Fruit fly (Drosophila melanogaster): ENCODE data around the gene CG31688.

CG31688 gene

dm6 chr2L:20417597-20418286 lies 8.3 kb upstream of the CG31688 start (continued):
- TF ChIP-seq tna (GFP tag; IDR thresholded peaks at IDR 0.05; ENCODE audit: partially characterized antibody) (no peak), CG1832 (GFP tag; optimal IDR thresholded peaks at IDR 0.05) (peak; percentile 14), CG6689 (GFP tag; IDR thresholded peaks at IDR 0.05) (peak; percentile 25; the same call in 1 of the 2 replicates), CG3838 (GFP tag; optimal IDR thresholded peaks at IDR 0.05) (no peak), mam (GFP tag; optimal IDR thresholded peaks at IDR 0.05) (peak; percentile 13), slbo (GFP tag; IDR thresholded peaks at IDR 0.05) (peak; percentile 52; the same call in 1 of the 2 replicates), org-1 (GFP tag; optimal IDR thresholded peaks at IDR 0.05) (no peak), Doc2 (GFP tag; IDR thresholded peaks at IDR 0.05) (no peak), Sox100B (GFP tag; optimal IDR thresholded peaks at IDR 0.05) (peak; percentile 22), twi (tag; optimal IDR thresholded peaks at IDR 0.05) (no peak), nom (GFP tag; optimal IDR thresholded peaks at IDR 0.05) (no peak), CG10959 (GFP tag; IDR thresholded peaks at IDR 0.05) (no peak), exex (tag; optimal IDR thresholded peaks at IDR 0.05) (peak; percentile 47), Ada2b (GFP tag; IDR thresholded peaks at IDR 0.05) (no peak), sens (GFP tag) (peak; percentile 78), Jarid2 (GFP tag; optimal IDR thresholded peaks at IDR 0.05) (no peak), CG6254 (GFP tag; optimal IDR thresholded peaks at IDR 0.05) (no peak), amos (GFP tag; IDR thresholded peaks at IDR 0.05; ENCODE audit: partially characterized antibody) (no peak), Rfx (GFP tag; IDR thresholded peaks at IDR 0.05) (peak; percentile 64), Med (GFP tag) (peak; percentile 82), CG31365 (tag; optimal IDR thresholded peaks at IDR 0.05) (no peak), CG2120 (GFP tag; optimal IDR thresholded peaks at IDR 0.05) (peak; percentile 59), CG17612 (GFP tag; IDR thresholded peaks at IDR 0.05) (no peak), CG11093 (GFP tag; IDR thresholded peaks at IDR 0.05) (0 out of 3 replicates have a peak, but pooled peaks have one; percentile 12), kay (GFP tag; optimal IDR thresholded peaks at IDR 0.05) (peak; percentile 72), crol (GFP tag; IDR thresholded peaks at IDR 0.05) (peak; percentile 87), Drgx (GFP tag; IDR thresholded peaks at IDR 0.05) (no peak), CG17359 (tag; optimal IDR thresholded peaks at IDR 0.05) (peak; percentile 31), B-H1 (GFP tag; IDR thresholded peaks at IDR 0.05) (peak; percentile 27; the same call in 1 of the 3 replicates), Awh (GFP tag; IDR thresholded peaks at IDR 0.05) (0 out of 2 replicates have a peak, but pooled peaks have one; percentile 14), CG42726 (GFP tag; IDR thresholded peaks at IDR 0.05; ENCODE audit: partially characterized antibody) (no peak), CG11723 (GFP tag; optimal IDR thresholded peaks at IDR 0.05) (no peak), zfh2 (GFP tag; optimal IDR thresholded peaks at IDR 0.05) (peak; percentile 35), CG9215 (GFP tag; IDR thresholded peaks at IDR 0.05) (no peak), mirr (GFP tag; optimal IDR thresholded peaks at IDR 0.05) (no peak), dysf (GFP tag; IDR thresholded peaks at IDR 0.05) (peak; percentile 21; the same call in 1 of the 3 replicates), pum (GFP tag; optimal IDR thresholded peaks at IDR 0.05) (no peak), pfk (GFP tag; optimal IDR thresholded peaks at IDR 0.05) (no peak), CG32532 (GFP tag; IDR thresholded peaks at IDR 0.05) (peak; percentile 62), Atf6 (GFP tag; IDR thresholded peaks at IDR 0.05) (peak; percentile 24; the same call in 1 of the 2 replicates), Gug (GFP tag; IDR thresholded peaks at IDR 0.05) (no peak), Chrac-16 (GFP tag; optimal IDR thresholded peaks at IDR 0.05) (no peak), Dek (tag; optimal IDR thresholded peaks at IDR 0.05) (peak; percentile 32), HLHmδ (GFP tag; optimal IDR thresholded peaks at IDR 0.05) (no peak), Mrtf (GFP tag; IDR thresholded peaks at IDR 0.05) (peak; percentile 32; the same call in 1 of the 3 replicates), z (GFP tag; IDR thresholded peaks at IDR 0.05) (0 out of 3 replicates have a peak, but pooled peaks have one; percentile 12), dmrt11E (tag; optimal IDR thresholded peaks at IDR 0.05) (no peak), E2f2 (GFP tag; IDR thresholded peaks at IDR 0.05) (no peak), Fer2 (tag; optimal IDR thresholded peaks at IDR 0.05) (no peak), chm (GFP tag; IDR thresholded peaks at IDR 0.05) (no peak)
